Fruit fly (Drosophila melanogaster): ENCODE measurements around the gene dnt.
A peak's percentile ranks its signal among the peaks of the same experiment; 100 is the strongest.

Gene dnt

dm6 chr2L:19342018-19342417 is 21.0 kb downstream of the dnt start (continued):
- TF ChIP-seq mam (GFP tag; optimal IDR thresholded peaks at IDR 0.05): no peak
- no peak for TF ChIP-seq ato (GFP tag; IDR thresholded peaks at IDR 0.05; ENCODE audit: partially characterized antibody)
- TF ChIP-seq ttk (GFP tag; IDR thresholded peaks at IDR 0.05): no peak
- no peak for TF ChIP-seq Dbx (GFP tag; IDR thresholded peaks at IDR 0.05)
- no peak for TF ChIP-seq zfh2 (GFP tag; optimal IDR thresholded peaks at IDR 0.05)
- TF ChIP-seq vvl (GFP tag; IDR thresholded peaks at IDR 0.05): peak; percentile 72
- no peak for TF ChIP-seq CG34376 (GFP tag; optimal IDR thresholded peaks at IDR 0.05)
- no peak for TF ChIP-seq kni (GFP tag; optimal IDR thresholded peaks at IDR 0.05)
- TF ChIP-seq NfI (GFP tag; optimal IDR thresholded peaks at IDR 0.05): no peak
- no peak for TF ChIP-seq jigr1 (GFP tag; IDR thresholded peaks at IDR 0.05)
- TF ChIP-seq shn (GFP tag; optimal IDR thresholded peaks at IDR 0.05): no peak
- TF ChIP-seq Drgx (GFP tag; IDR thresholded peaks at IDR 0.05): peak; percentile 83
- TF ChIP-seq z (GFP tag; IDR thresholded peaks at IDR 0.05): no peak
- TF ChIP-seq CG12769 (tag; optimal IDR thresholded peaks at IDR 0.05): no peak
- TF ChIP-seq CG3281 (GFP tag; optimal IDR thresholded peaks at IDR 0.05): no peak
- no peak for TF ChIP-seq CG13296 (GFP tag; optimal IDR thresholded peaks at IDR 0.05)
- TF ChIP-seq scrt (GFP tag; optimal IDR thresholded peaks at IDR 0.05): no peak
- TF ChIP-seq CG13123 (GFP tag; optimal IDR thresholded peaks at IDR 0.05): no peak
- no peak for TF ChIP-seq pros (GFP tag; optimal IDR thresholded peaks at IDR 0.05)
- TF ChIP-seq row (GFP tag; IDR thresholded peaks at IDR 0.05): peak; percentile 49; the same call in 2 of the 3 replicates
- TF ChIP-seq Blimp-1 (GFP tag; optimal IDR thresholded peaks at IDR 0.05): peak; percentile 74
- TF ChIP-seq Max (GFP tag; optimal IDR thresholded peaks at IDR 0.05): no peak
- no peak for TF ChIP-seq da (GFP tag; optimal IDR thresholded peaks at IDR 0.05)
- no peak for TF ChIP-seq Rfx (GFP tag; IDR thresholded peaks at IDR 0.05)
- no peak for TF ChIP-seq wek (GFP tag; optimal IDR thresholded peaks at IDR 0.05)
- TF ChIP-seq pfk (GFP tag; optimal IDR thresholded peaks at IDR 0.05): no peak
- peak; percentile 60 for TF ChIP-seq CG12391 (tag; optimal IDR thresholded peaks at IDR 0.05)
- TF ChIP-seq tx (GFP tag; optimal IDR thresholded peaks at IDR 0.05): no peak
- peak; percentile 59; the same call in 1 of the 3 replicates for TF ChIP-seq CG17361 (GFP tag; IDR thresholded peaks at IDR 0.05)
- no peak for TF ChIP-seq CG7963 (GFP tag; IDR thresholded peaks at IDR 0.05; ENCODE audit: partially characterized antibody)
- TF ChIP-seq Adf1 (GFP tag; IDR thresholded peaks at IDR 0.05): no peak
- no peak for TF ChIP-seq CG17385 (GFP tag; optimal IDR thresholded peaks at IDR 0.05)
- TF ChIP-seq CG16779 (GFP tag; IDR thresholded peaks at IDR 0.05): no peak
- TF ChIP-seq tio (GFP tag; optimal IDR thresholded peaks at IDR 0.05): no peak
- no peak for TF ChIP-seq HLH3B (GFP tag; IDR thresholded peaks at IDR 0.05)
- TF ChIP-seq CG7357 (GFP tag; IDR thresholded peaks at IDR 0.05): peak; percentile 13; the same call in 1 of the 3 replicates
- TF ChIP-seq CG12236 (GFP tag; optimal IDR thresholded peaks at IDR 0.05): peak; percentile 25
- no peak for TF ChIP-seq CG9817 (tag; optimal IDR thresholded peaks at IDR 0.05)
- no peak for TF ChIP-seq slbo (GFP tag; IDR thresholded peaks at IDR 0.05)
- TF ChIP-seq her (GFP tag; optimal IDR thresholded peaks at IDR 0.05): no peak
- peak; percentile 43; the same call in 1 of the 2 replicates for TF ChIP-seq Awh (GFP tag; IDR thresholded peaks at IDR 0.05)
- TF ChIP-seq Rx (GFP tag; IDR thresholded peaks at IDR 0.05): 0 out of 2 replicates have a peak, but pooled peaks have one; percentile 35
- no peak for TF ChIP-seq Mad (GFP tag; optimal IDR thresholded peaks at IDR 0.05)
- no peak for TF ChIP-seq CG32767 (GFP tag; IDR thresholded peaks at IDR 0.05)
- no peak for TF ChIP-seq ERR (GFP tag; optimal IDR thresholded peaks at IDR 0.05)
- no peak for TF ChIP-seq ewg (GFP tag; optimal IDR thresholded peaks at IDR 0.05)
- TF ChIP-seq Hr39 (optimal IDR thresholded peaks at IDR 0.05): no peak
- TF ChIP-seq CG14965 (GFP tag; optimal IDR thresholded peaks at IDR 0.05; ENCODE audit: borderline replicate concordance): no peak
- peak; percentile 55 for TF ChIP-seq Spps (tag; optimal IDR thresholded peaks at IDR 0.05)
- no peak for TF ChIP-seq CG18619 (GFP tag; optimal IDR thresholded peaks at IDR 0.05)
- peak in 1 of 3 experiments; percentile 68 for TF ChIP-seq lola (GFP tag; optimal IDR thresholded peaks at IDR 0.05)
- TF ChIP-seq gro (GFP tag; optimal IDR thresholded peaks at IDR 0.05): no peak

All from whole organism, embryonic.